Worm (Caenorhabditis elegans): Measurements from ENCODE around the gene acl-7.

The acl-7 gene

ce11 chrII:12767258-12767824 lies 48.9 kb downstream of the acl-7 start:
- no peak for TF ChIP-seq flh-1 (GFP tag; optimal IDR thresholded peaks at IDR 0.05)
- no peak for TF ChIP-seq nhr-76 (tag; optimal IDR thresholded peaks at IDR 0.05)
- no peak for TF ChIP-seq M03D4.4 (tag; optimal IDR thresholded peaks at IDR 0.05)
- no peak for TF ChIP-seq elt-1 (tag; optimal IDR thresholded peaks at IDR 0.05; ENCODE audit: borderline replicate concordance, insufficient read depth)
- no peak for TF ChIP-seq mab-5 (tag; optimal IDR thresholded peaks at IDR 0.05)
- TF ChIP-seq ces-1 (GFP tag; optimal IDR thresholded peaks at IDR 0.05) = no peak
- TF ChIP-seq unc-62 (GFP tag; optimal IDR thresholded peaks at IDR 0.05) = no peak
- no peak for TF ChIP-seq nhr-2 (tag; optimal IDR thresholded peaks at IDR 0.05)
- no peak for TF ChIP-seq ham-2 (GFP tag; optimal IDR thresholded peaks at IDR 0.05)
- no peak for TF ChIP-seq lin-32 (GFP tag; optimal IDR thresholded peaks at IDR 0.05)
- no peak for TF ChIP-seq nhr-237 (tag; optimal IDR thresholded peaks at IDR 0.05)

- TF ChIP-seq tbx-8 (GFP tag; optimal IDR thresholded peaks at IDR 0.05) = no peak
- no peak for TF ChIP-seq ceh-43 (GFP tag; optimal IDR thresholded peaks at IDR 0.05)
- no peak for TF ChIP-seq elt-1 (tag; optimal IDR thresholded peaks at IDR 0.05; ENCODE audit: borderline replicate concordance, insufficient read depth)
- no peak for TF ChIP-seq blmp-1 (tag; optimal IDR thresholded peaks at IDR 0.05)
- TF ChIP-seq nhr-76 (tag; optimal IDR thresholded peaks at IDR 0.05) = no peak
- TF ChIP-seq ham-2 (GFP tag; optimal IDR thresholded peaks at IDR 0.05) = no peak
- no peak for TF ChIP-seq pha-4 (tag; optimal IDR thresholded peaks at IDR 0.05)
- no peak for TF ChIP-seq snpc-4 (tag; optimal IDR thresholded peaks at IDR 0.05)
Measured at ce11 chrII:12766443-12767188, 49.6 kb downstream of the acl-7 start.

ce11 chrII:12764476-12764875 lies 51.8 kb downstream of the acl-7 start:
- TF ChIP-seq cnd-1 (tag; optimal IDR thresholded peaks at IDR 0.05) (no peak), snpc-4 (tag; optimal IDR thresholded peaks at IDR 0.05) (no peak), drap-1 (GFP tag; optimal IDR thresholded peaks at IDR 0.05) (no peak), elt-3 (tag; optimal IDR thresholded peaks at IDR 0.05) (no peak), blmp-1 (tag; optimal IDR thresholded peaks at IDR 0.05) (no peak), mls-2 (tag; optimal IDR thresholded peaks at IDR 0.05) (no peak), mep-1 (tag; optimal IDR thresholded peaks at IDR 0.05) (no peak), elt-1 (tag; optimal IDR thresholded peaks at IDR 0.05; ENCODE audit: borderline replicate concordance, insufficient read depth) (no peak), nhr-76 (tag; optimal IDR thresholded peaks at IDR 0.05) (no peak), nhr-2 (tag; optimal IDR thresholded peaks at IDR 0.05) (no peak), lin-13 (tag; optimal IDR thresholded peaks at IDR 0.05) (no peak), ztf-11 (tag; optimal IDR thresholded peaks at IDR 0.05) (no peak), ceh-43 (GFP tag; optimal IDR thresholded peaks at IDR 0.05) (no peak), hlh-1 (tag; optimal IDR thresholded peaks at IDR 0.05) (no peak), unc-120 (tag; optimal IDR thresholded peaks at IDR 0.05; ENCODE audit: poor library complexity, severe bottlenecking) (no peak), zip-8 (tag; optimal IDR thresholded peaks at IDR 0.05) (no peak)

All from whole organism, mixed stage, embryonic.